Worm (Caenorhabditis elegans): ENCODE results near the gene F35E12.9.
A peak's percentile ranks its signal among the peaks of the same experiment; 100 is the strongest.

Gene F35E12.9

DNA sequence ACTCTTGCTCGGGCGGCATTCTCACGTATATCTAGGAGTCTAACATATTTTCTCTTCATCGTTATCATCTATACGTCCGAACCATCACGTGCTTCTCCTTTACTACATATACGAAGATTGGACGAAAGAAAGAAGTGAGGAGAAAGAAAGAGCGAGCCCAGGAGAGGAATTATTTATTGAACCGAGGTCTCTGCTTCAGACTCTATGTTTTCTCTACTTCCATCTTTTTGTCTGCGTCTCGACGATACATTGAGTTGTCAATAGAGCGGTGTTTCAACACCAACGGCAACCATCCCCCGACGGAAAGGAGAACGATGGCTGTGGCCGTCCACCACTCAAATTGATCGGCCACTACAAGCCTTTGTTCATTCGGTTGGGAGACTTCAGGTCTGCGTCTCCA lies 44.4 kb upstream of the F35E12.9 start (continued):
- no peak for TF ChIP-seq eor-1 (tag; optimal IDR thresholded peaks at IDR 0.05)
- TF ChIP-seq ceh-28 (tag; optimal IDR thresholded peaks at IDR 0.05), result peak; percentile 84
- peak; percentile 0 for TF ChIP-seq fos-1 (tag; optimal IDR thresholded peaks at IDR 0.05)
- TF ChIP-seq mdl-1 (tag; optimal IDR thresholded peaks at IDR 0.05), result peak; percentile 44
- peak; percentile 71 for TF ChIP-seq snpc-4 (tag; optimal IDR thresholded peaks at IDR 0.05)
- peak; percentile 91 for TF ChIP-seq nhr-11 (tag; optimal IDR thresholded peaks at IDR 0.05)
- TF ChIP-seq nhr-25 (tag; optimal IDR thresholded peaks at IDR 0.05), result peak; percentile 84

DNA sequence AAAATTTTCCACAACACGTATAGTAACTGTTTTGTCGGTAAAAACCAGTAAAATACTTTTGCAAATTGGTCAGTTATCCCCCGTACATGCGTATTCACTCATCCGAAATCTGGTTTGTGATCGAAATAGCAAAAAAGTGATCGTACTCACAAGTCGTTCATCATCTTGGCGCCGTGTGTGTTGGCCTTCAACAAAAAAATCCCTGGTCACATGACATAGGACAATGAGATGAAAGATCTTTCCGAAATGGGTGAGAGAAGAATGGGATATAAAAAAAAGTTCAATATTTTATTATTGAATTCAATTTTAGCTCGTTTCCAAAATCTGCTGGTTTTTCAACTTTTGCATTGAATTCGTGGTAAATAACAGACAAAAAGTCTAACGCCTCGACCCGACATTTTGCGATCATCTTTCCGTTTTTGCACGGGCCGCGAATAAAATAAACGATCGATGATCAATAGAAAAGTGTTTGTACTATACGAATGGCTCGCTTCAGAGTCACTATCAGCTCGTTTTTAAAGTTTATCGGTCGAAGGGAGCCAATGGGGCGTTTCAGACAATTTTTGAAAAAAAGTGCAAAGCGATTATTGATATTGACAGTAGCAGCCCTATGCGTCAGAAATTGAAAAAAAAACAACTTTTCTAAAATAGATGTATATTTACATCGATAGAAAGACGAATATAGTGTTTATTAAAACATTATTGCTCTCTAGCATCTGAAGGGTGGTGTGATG lies 43.2 kb upstream of the F35E12.9 start:
- peak; percentile 56 for TF ChIP-seq pqm-1 (tag; optimal IDR thresholded peaks at IDR 0.05)
- TF ChIP-seq sea-2 (GFP tag; optimal IDR thresholded peaks at IDR 0.05), result no peak
- TF ChIP-seq nhr-237 (tag; optimal IDR thresholded peaks at IDR 0.05), result no peak
- TF ChIP-seq nhr-77 (tag; optimal IDR thresholded peaks at IDR 0.05), result no peak
- no peak for TF ChIP-seq egl-27 (tag; optimal IDR thresholded peaks at IDR 0.05)
- TF ChIP-seq pha-4 (tag; optimal IDR thresholded peaks at IDR 0.05), result peak; percentile 48
- TF ChIP-seq nhr-11 (tag; optimal IDR thresholded peaks at IDR 0.05), result no peak
- TF ChIP-seq lsy-12 (tag; optimal IDR thresholded peaks at IDR 0.05), result no peak
- no peak for TF ChIP-seq hmg-11 (tag; optimal IDR thresholded peaks at IDR 0.05)
- no peak for TF ChIP-seq elt-3 (tag; optimal IDR thresholded peaks at IDR 0.05)
- no peak for TF ChIP-seq ztf-11 (tag; optimal IDR thresholded peaks at IDR 0.05)
- TF ChIP-seq egl-5 (tag; optimal IDR thresholded peaks at IDR 0.05), result no peak
- TF ChIP-seq aly-2 (tag; optimal IDR thresholded peaks at IDR 0.05), result no peak
- TF ChIP-seq nhr-28 (tag; optimal IDR thresholded peaks at IDR 0.05), result no peak
- no peak for TF ChIP-seq zag-1 (tag; optimal IDR thresholded peaks at IDR 0.05)
- no peak for TF ChIP-seq mdl-1 (tag; optimal IDR thresholded peaks at IDR 0.05)
- no peak for TF ChIP-seq unc-62 (GFP tag; optimal IDR thresholded peaks at IDR 0.05)
- peak; percentile 62 for TF ChIP-seq elt-2 (tag; optimal IDR thresholded peaks at IDR 0.05)
- no peak for TF ChIP-seq fkh-2 (tag; optimal IDR thresholded peaks at IDR 0.05)
- no peak for TF ChIP-seq snpc-4 (tag; optimal IDR thresholded peaks at IDR 0.05)
- TF ChIP-seq ama-1 (optimal IDR thresholded peaks at IDR 0.05), result no peak
- TF ChIP-seq jun-1 (tag; optimal IDR thresholded peaks at IDR 0.05), result no peak
- TF ChIP-seq fos-1 (tag; optimal IDR thresholded peaks at IDR 0.05), result no peak
- TF ChIP-seq nfya-1 (tag; optimal IDR thresholded peaks at IDR 0.05; ENCODE audit: insufficient read depth), result peak; percentile 7
- peak; percentile 42 for TF ChIP-seq nhr-23 (tag; optimal IDR thresholded peaks at IDR 0.05)
- TF ChIP-seq fkh-10 (GFP tag; optimal IDR thresholded peaks at IDR 0.05), result no peak
- TF ChIP-seq ceh-16 (tag; optimal IDR thresholded peaks at IDR 0.05), result no peak
- TF ChIP-seq ztf-4 (tag; optimal IDR thresholded peaks at IDR 0.05), result no peak
- TF ChIP-seq unc-39 (tag; optimal IDR thresholded peaks at IDR 0.05), result no peak
- no peak for TF ChIP-seq ZK546.5 (tag; optimal IDR thresholded peaks at IDR 0.05)
- peak; percentile 66 for TF ChIP-seq nhr-43 (tag; optimal IDR thresholded peaks at IDR 0.05; ENCODE audit: poor library complexity, severe bottlenecking)
- peak; percentile 69 for TF ChIP-seq nhr-25 (tag; optimal IDR thresholded peaks at IDR 0.05)
- TF ChIP-seq mml-1 (tag; optimal IDR thresholded peaks at IDR 0.05), result no peak
- no peak for TF ChIP-seq nhr-76 (tag; optimal IDR thresholded peaks at IDR 0.05)

DNA sequence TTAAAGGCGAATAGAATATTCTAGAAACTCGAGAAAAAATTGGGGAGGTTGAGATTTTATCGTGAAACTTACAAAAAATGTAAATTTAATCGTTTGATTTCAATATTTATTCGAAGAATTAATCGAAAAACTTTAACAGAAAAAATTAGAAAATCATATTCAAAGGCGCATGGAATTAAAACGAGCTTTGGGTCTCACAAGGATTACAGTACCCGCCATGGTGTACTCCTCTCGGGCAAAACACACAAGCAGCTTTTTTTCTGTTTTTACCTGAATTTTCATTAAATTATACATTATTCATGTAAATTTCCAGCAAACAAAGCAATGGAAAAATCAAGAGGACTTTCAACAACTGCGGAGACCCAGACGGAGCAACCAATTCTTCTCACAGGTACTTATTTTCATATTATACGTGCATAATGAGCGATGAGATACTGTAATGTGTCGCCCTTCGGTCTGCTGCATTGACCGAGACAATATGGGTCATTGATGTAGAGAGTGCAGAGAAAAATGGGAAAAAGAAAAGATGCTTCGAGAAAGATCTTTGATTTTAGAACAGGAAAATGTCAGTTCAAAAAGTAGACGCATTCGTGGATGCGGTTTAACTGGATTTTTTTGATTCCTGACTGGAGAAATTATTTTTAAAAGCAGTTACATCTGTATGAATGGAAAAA lies 42.4 kb upstream of the F35E12.9 start, which contains the start of the genes F53C11.4 and F53C11.5:
TSS of gene F53C11.4 (minus strand) at position 128 of the 674 bp plus-strand sequence.
TSS of gene F53C11.5 (plus strand) at position 325 of the 674 bp plus-strand sequence.
- TF ChIP-seq elt-3 (tag; optimal IDR thresholded peaks at IDR 0.05) (no peak), zag-1 (tag; optimal IDR thresholded peaks at IDR 0.05) (no peak), ceh-28 (tag; optimal IDR thresholded peaks at IDR 0.05) (peak; percentile 30), ceh-82 (tag; optimal IDR thresholded peaks at IDR 0.05) (no peak), snpc-4 (tag; optimal IDR thresholded peaks at IDR 0.05) (no peak), daf-12 (tag; optimal IDR thresholded peaks at IDR 0.05) (no peak), ama-1 (optimal IDR thresholded peaks at IDR 0.05) (peak; percentile 29), elt-2 (tag; optimal IDR thresholded peaks at IDR 0.05) (peak; percentile 69), R02D3.7 (tag; optimal IDR thresholded peaks at IDR 0.05) (no peak), lin-39 (tag; optimal IDR thresholded peaks at IDR 0.05) (peak; percentile 48), mdl-1 (tag; optimal IDR thresholded peaks at IDR 0.05) (no peak), pqm-1 (tag; optimal IDR thresholded peaks at IDR 0.05) (peak; percentile 46), fkh-2 (tag; optimal IDR thresholded peaks at IDR 0.05) (no peak), nhr-77 (tag; optimal IDR thresholded peaks at IDR 0.05) (no peak), nhr-11 (tag; optimal IDR thresholded peaks at IDR 0.05) (no peak), egl-27 (tag; optimal IDR thresholded peaks at IDR 0.05) (no peak), lsy-12 (tag; optimal IDR thresholded peaks at IDR 0.05) (peak; percentile 36), ztf-11 (tag; optimal IDR thresholded peaks at IDR 0.05) (no peak), pha-4 (tag; optimal IDR thresholded peaks at IDR 0.05) (peak; percentile 88), nhr-23 (tag; optimal IDR thresholded peaks at IDR 0.05) (peak; percentile 91), nhr-28 (tag; optimal IDR thresholded peaks at IDR 0.05) (no peak), jun-1 (tag; optimal IDR thresholded peaks at IDR 0.05) (peak; percentile 66), nfya-1 (tag; optimal IDR thresholded peaks at IDR 0.05; ENCODE audit: insufficient read depth) (peak; percentile 45), aly-2 (tag; optimal IDR thresholded peaks at IDR 0.05) (no peak), ZK546.5 (tag; optimal IDR thresholded peaks at IDR 0.05) (no peak), mml-1 (tag; optimal IDR thresholded peaks at IDR 0.05) (no peak), lin-15B (tag; optimal IDR thresholded peaks at IDR 0.05) (peak; percentile 3), ztf-4 (tag; optimal IDR thresholded peaks at IDR 0.05) (no peak), nhr-12 (tag; optimal IDR thresholded peaks at IDR 0.05) (no peak), egl-5 (tag; optimal IDR thresholded peaks at IDR 0.05) (no peak), fkh-10 (GFP tag; optimal IDR thresholded peaks at IDR 0.05) (no peak), tbx-2 (tag; optimal IDR thresholded peaks at IDR 0.05) (no peak), ceh-9 (tag; optimal IDR thresholded peaks at IDR 0.05) (no peak), hmg-11 (tag; optimal IDR thresholded peaks at IDR 0.05) (peak; percentile 3)
